Worm (Caenorhabditis elegans) whole organism, early embryonic: ENCODE results near the gene D1086.9.
A peak's percentile ranks its signal among the peaks of the same experiment; 100 is the strongest.
"Not testable (repeated sequence)": the region's sequence is repeated elsewhere in the genome, so short reads cannot be mapped to it uniquely, and the experiment has no call there.

ENCODE experiments used
- B0310.2 ChIP-seq: sonication (generic microtip); optimal IDR thresholded peaks from 2 replicates; lab custom pipeline; 2016; ENCODE audit warnings: mild to moderate bottlenecking, missing genetic modification characterization, missing compliant biosample characterization
- F13C5.2 ChIP-seq: sonication (generic microtip); optimal IDR thresholded peaks from 2 replicates; lab custom pipeline; 2017; ENCODE audit warnings: mild to moderate bottlenecking, missing genetic modification characterization, inconsistent platforms, missing compliant biosample characterization
- aly-1 ChIP-seq: sonication (generic microtip); optimal IDR thresholded peaks from 2 replicates; lab custom pipeline; 2016; ENCODE audit warnings: missing genetic modification characterization, missing compliant biosample characterization
- ama-1 ChIP-seq: fragments of 150-350 bp; optimal IDR thresholded peaks from 2 replicates; lab custom pipeline; 2014
- ceh-13 ChIP-seq: fragments of 200-800 bp; sonication (Bioruptor generic); optimal IDR thresholded peaks from 2 replicates; lab custom pipeline; 2018; ENCODE audit warnings: mild to moderate bottlenecking, missing genetic modification characterization, missing compliant biosample characterization
- ceh-36 ChIP-seq: sonication (generic microtip); optimal IDR thresholded peaks from 2 replicates; lab custom pipeline; 2016; ENCODE audit warnings: missing genetic modification characterization, inconsistent platforms, missing compliant biosample characterization
- ets-7 ChIP-seq: sonication (generic microtip); optimal IDR thresholded peaks from 2 replicates; lab custom pipeline; 2016; ENCODE audit warnings: missing genotype, missing genetic modification characterization, missing compliant biosample characterization
- flt-1 ChIP-seq: fragments of 200-800 bp; sonication (Bioruptor generic); IDR thresholded peaks from 2 replicates; pipeline ENCODE4 v1.3.6; 2022; ENCODE audit warnings: missing genetic modification characterization, missing compliant biosample characterization
- hmbx-1 ChIP-seq: sonication (generic microtip); optimal IDR thresholded peaks from 2 replicates; lab custom pipeline; 2016; ENCODE audit warnings: mild to moderate bottlenecking, missing genetic modification characterization, missing compliant biosample characterization
- hmg-4 ChIP-seq: fragments of 200-800 bp; sonication (Bioruptor generic); optimal IDR thresholded peaks from 2 replicates; lab custom pipeline; 2018; ENCODE audit warnings: mild to moderate bottlenecking, missing genetic modification characterization, missing compliant biosample characterization
- hnd-1 ChIP-seq: sonication (generic microtip); optimal IDR thresholded peaks from 2 replicates; lab custom pipeline; 2016; ENCODE audit warnings: missing genetic modification characterization, missing compliant biosample characterization
- pes-1 ChIP-seq: fragments of 200-800 bp; sonication (Bioruptor generic); IDR thresholded peaks from 2 replicates; pipeline ENCODE4 v1.3.6; 2022; ENCODE audit warnings: missing genetic modification reagents, missing genetic modification characterization, missing compliant biosample characterization
- scrt-1 ChIP-seq: fragments of 200-800 bp; sonication (Bioruptor generic); IDR thresholded peaks from 2 replicates; pipeline ENCODE4 v1.3.6; 2022; ENCODE audit warnings: missing genetic modification characterization, missing compliant biosample characterization
- sea-1 ChIP-seq: fragments of 200-800 bp; sonication (Bioruptor generic); conservative IDR thresholded peaks from 2 replicates; pipeline ENCODE4 v1.3.6; 2022; ENCODE audit warnings: missing genetic modification characterization, missing compliant biosample characterization
- tbx-11 ChIP-seq: fragments of 200-800 bp; sonication (Bioruptor generic); IDR thresholded peaks from 2 replicates; pipeline ENCODE4 v1.3.6; 2022; ENCODE audit warnings: missing genetic modification characterization, missing compliant biosample characterization
- tbx-37 ChIP-seq: fragments of 200-800 bp; sonication (Bioruptor generic); conservative IDR thresholded peaks from 2 replicates; pipeline ENCODE4 v1.3.6; 2022; ENCODE audit warnings: missing genetic modification reagents, missing genetic modification characterization, missing compliant biosample characterization
- tra-4 ChIP-seq: sonication (generic microtip); optimal IDR thresholded peaks from 2 replicates; lab custom pipeline; 2017; ENCODE audit warnings: missing genetic modification characterization, missing compliant biosample characterization

The D1086.9 gene

DNA sequence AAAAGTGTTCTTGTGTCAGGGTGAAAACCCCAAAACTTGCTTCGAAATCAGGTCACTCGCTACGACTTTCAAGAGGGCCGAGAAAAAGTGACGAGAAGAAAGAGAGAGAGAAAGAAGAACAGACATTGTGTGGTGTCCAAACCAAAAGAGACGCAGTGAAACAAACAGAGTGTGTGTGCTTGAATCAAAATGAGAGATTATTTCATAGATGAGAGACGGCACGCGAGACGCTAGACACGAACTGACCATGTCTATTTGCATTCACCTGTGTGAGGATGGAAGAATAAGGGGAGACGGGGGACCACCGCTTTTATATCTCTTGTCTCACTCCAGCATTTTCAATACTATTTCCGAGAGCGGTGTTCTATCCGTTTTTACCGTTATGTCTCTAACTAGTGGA lies 32.1 kb downstream of the D1086.9 start:
- TF ChIP-seq ceh-36 (tag; lab: Kevin White, UChicago) (peak; percentile 42), hnd-1 (no peak), hmg-4 (GFP tag; lab: Kevin White, UChicago) (peak; percentile 26)

DNA sequence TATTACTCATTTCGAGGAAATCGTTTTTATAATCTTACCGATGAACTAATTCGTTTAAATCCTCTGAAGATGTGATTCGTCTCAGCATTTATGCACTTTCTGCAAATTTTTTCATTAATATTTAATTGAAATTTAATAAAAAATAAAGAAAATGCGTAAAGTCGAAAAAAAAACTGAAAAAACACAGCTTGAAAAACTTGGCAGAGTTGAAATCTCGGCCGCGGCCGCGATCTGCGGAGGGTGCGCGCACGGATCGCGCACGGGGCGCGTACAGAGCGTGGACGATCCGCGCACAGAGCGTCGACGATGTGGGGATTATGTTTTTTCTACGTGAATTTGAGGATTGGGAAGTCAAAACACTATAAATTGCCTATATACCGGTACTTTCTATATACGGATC lies 33.7 kb downstream of the D1086.9 start, which contains the start of gene AH10.4:
TSS of gene AH10.4 (minus strand) at position 101 of the 400 bp plus-strand sequence.
- TF ChIP-seq tra-4 (tag; lab: Kevin White, UChicago); pes-1 (GFP tag; lab: Robert Waterston, UW); hnd-1: not testable (repeated sequence)

DNA sequence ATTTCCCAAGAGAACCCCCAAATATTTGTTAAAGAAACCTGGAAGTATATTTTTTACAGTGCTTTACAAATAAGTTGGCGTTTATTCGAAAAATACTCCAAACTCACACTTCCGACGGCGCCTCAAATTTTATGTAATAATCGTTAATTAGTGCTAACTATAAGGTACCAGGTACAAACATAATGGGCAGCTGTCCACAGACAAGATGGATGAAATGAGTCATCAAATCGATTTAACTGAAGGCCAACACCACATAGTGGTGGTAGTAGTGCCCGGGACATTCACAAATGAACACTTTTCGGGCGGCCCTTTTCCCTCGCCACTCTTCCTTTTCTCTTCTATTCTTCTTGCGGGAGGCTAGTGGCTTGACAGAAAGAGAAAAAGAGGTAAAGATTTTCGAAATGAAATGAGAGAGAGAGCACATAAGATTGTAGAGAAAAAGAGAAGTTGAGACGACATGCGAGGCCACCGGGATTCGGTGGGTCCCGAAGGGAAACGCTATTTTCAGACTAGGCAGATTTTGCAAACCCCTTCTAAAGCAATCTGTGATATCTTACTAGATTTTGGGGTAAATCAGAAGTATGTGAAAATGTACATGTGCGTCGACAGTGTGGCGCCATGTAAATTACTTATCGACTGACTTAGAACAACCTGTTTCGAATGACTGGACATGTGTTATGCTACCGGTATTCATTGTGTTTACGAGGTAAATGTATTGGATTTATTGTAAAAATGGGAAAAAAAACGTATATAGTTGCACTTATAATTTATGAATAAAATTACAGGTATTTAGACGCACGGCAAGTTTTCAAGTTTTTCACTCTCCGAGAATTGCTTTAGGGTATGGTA lies 35.4 kb downstream of the D1086.9 start:
- TF ChIP-seq F13C5.2 (tag; lab: Kevin White, UChicago) (peak; percentile 34), tbx-37 (GFP tag; lab: Robert Waterston, UW) (no peak), hmg-4 (GFP tag; lab: Kevin White, UChicago) (peak; percentile 69)

DNA sequence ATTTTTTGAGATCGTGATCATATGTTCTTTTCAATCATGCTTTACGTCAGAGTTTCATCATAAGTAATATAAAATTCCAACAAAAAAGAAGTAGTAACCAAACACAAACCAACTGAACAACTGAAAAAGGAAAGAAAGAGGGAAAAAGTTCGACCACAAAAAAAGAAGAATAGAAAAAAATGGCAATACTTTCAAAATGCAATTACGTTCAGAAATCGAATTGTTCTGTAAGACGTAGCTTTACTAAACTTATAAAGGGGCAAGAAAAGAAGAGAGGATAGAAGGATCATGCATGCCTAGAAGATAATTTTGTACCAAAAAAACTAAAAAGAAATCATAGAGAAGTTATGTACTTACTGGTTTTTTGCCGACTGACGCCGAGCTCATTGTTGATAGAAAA lies 36.7 kb downstream of the D1086.9 start:
- TF ChIP-seq pes-1 (GFP tag; lab: Robert Waterston, UW) (no peak), flt-1 (no peak), tbx-37 (GFP tag; lab: Robert Waterston, UW) (no peak), scrt-1 (no peak), sea-1 (GFP tag; lab: Robert Waterston, UW) (no peak), hnd-1 (no peak), hmg-4 (GFP tag; lab: Kevin White, UChicago) (no peak), hmbx-1 (tag; lab: Kevin White, UChicago) (no peak)

DNA sequence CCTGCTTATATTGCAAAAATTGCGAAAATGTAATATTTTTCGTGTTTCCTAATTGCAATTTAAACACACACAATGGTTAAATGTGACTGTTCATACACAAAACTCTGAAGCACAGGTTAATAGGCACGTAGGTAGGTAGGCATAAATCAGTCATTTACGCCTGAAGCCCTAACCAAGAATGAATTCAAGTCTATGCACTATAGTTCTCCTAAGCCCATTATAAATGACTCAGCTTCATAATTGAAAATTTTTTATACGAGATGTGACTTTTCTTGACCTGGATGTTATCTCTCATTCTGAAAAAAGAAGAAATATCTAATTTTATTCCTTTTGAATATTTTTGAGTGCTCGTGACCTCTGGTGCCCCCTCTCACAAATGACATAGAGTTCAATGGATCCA lies 37.8 kb downstream of the D1086.9 start:
- TF ChIP-seq B0310.2 = no peak

DNA sequence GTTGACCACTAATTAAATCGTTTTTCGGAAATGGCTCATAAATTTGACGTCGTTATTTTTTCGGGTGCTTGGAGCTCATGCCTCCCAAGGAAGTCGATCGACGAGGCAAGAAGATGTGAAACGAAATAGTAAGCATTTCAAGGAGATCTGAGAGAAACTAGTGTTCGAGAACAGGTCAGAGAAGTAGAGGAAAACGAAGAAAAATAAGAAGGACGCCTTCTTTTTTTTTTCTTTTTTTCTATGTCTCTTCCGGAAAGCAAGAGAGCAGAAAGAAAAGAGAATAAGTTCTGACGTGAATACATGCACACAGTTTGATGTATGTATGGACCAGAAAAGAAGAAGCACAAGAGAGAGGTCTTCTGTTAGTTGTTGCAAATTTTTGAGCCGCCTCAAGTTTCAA lies 39.6 kb downstream of the D1086.9 start:
- TF ChIP-seq hnd-1 (no peak), hmg-4 (GFP tag; lab: Kevin White, UChicago) (no peak), tra-4 (tag; lab: Kevin White, UChicago) (no peak), ceh-13 (GFP tag; lab: Kevin White, UChicago) (no peak), hmbx-1 (tag; lab: Kevin White, UChicago) (no peak), F13C5.2 (tag; lab: Kevin White, UChicago) (no peak), flt-1 (no peak), pes-1 (GFP tag; lab: Robert Waterston, UW) (no peak), tbx-37 (GFP tag; lab: Robert Waterston, UW) (no peak)

DNA sequence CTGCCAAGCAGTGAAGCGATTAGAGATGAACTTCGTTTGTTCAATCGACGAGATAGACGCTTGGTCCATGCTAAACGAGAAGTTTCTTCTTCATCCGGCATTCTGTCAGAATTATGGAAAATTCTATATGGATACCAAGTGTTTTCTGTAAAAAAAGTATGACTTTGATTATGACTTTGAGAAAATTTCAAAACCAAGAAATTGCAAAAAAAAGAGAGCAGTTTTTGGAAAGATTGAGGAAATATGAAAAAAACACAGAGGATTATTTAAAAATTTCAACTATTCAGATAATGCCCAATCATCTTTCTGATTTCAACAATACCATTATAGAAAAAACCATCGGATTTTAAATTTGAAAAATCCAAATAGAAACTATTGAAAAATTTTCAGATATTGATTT lies 41.2 kb downstream of the D1086.9 start, which contains the start of gene par-1:
TSS of gene par-1 (minus strand) at position 101 of the 400 bp plus-strand sequence.
- TF ChIP-seq tra-4 (tag; lab: Kevin White, UChicago) (no peak), ets-7 (tag; lab: Kevin White, UChicago) (no peak), flt-1 (no peak), tbx-37 (GFP tag; lab: Robert Waterston, UW) (no peak), scrt-1 (no peak), aly-1 (no peak), hnd-1 (no peak), tbx-11 (no peak), ceh-13 (GFP tag; lab: Kevin White, UChicago) (no peak), ama-1 (lab: Kevin White, UChicago) (no peak), sea-1 (GFP tag; lab: Robert Waterston, UW) (no peak), F13C5.2 (tag; lab: Kevin White, UChicago) (no peak), hmg-4 (GFP tag; lab: Kevin White, UChicago) (no peak)

DNA sequence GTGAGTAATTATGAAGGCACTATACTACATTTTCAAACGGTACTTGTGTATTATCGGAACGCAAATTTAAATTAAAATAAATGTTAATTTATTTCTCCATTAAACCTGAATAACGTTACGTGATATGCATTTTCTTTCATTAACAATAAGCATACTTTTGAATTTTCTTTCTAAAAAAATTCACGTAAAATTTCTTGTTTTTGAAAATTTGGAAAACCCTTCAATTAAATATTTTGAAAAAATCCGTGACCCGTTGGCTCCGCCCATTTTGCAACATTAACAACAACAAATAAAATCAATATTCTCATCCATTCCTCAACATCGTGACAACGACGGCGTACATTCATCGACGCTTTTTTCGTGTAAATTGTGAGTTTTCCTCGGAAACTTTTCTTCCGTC lies 42.1 kb downstream of the D1086.9 start, which contains the start of gene acs-10:
TSS of gene acs-10 (plus strand) at position 301 of the 400 bp plus-strand sequence.
- TF ChIP-seq hmg-4 (GFP tag; lab: Kevin White, UChicago) = no peak
- no peak for TF ChIP-seq ama-1 (lab: Kevin White, UChicago)
- TF ChIP-seq flt-1 = no peak
- TF ChIP-seq sea-1 (GFP tag; lab: Robert Waterston, UW) = no peak
- TF ChIP-seq B0310.2 = no peak
- no peak for TF ChIP-seq tra-4 (tag; lab: Kevin White, UChicago)
- no peak for TF ChIP-seq F13C5.2 (tag; lab: Kevin White, UChicago)
- no peak for TF ChIP-seq ceh-36 (tag; lab: Kevin White, UChicago)
- no peak for TF ChIP-seq hmbx-1 (tag; lab: Kevin White, UChicago)
- no peak for TF ChIP-seq ceh-13 (GFP tag; lab: Kevin White, UChicago)
- no peak for TF ChIP-seq tbx-37 (GFP tag; lab: Robert Waterston, UW)
- no peak for TF ChIP-seq scrt-1
- no peak for TF ChIP-seq ets-7 (tag; lab: Kevin White, UChicago)
- TF ChIP-seq pes-1 (GFP tag; lab: Robert Waterston, UW) = no peak
